Worm (Caenorhabditis elegans): ENCODE measurements around the gene R05A10.2.

- TF ChIP-seq zag-1 (tag; optimal IDR thresholded peaks at IDR 0.05) (no peak), ceh-82 (tag; optimal IDR thresholded peaks at IDR 0.05) (no peak), unc-62 (GFP tag; optimal IDR thresholded peaks at IDR 0.05) (no peak), dmd-4 (tag; optimal IDR thresholded peaks at IDR 0.05) (no peak), snpc-4 (tag; optimal IDR thresholded peaks at IDR 0.05) (no peak), fos-1 (tag; optimal IDR thresholded peaks at IDR 0.05) (no peak), ztf-11 (tag; optimal IDR thresholded peaks at IDR 0.05) (no peak), ztf-1 (GFP tag; conservative IDR thresholded peaks at IDR 0.05) (no peak), nhr-21 (tag; optimal IDR thresholded peaks at IDR 0.05) (no peak), blmp-1 (tag; optimal IDR thresholded peaks at IDR 0.05; ENCODE audit: insufficient read depth) (no peak), ceh-16 (tag; optimal IDR thresholded peaks at IDR 0.05) (no peak)
Observed at ce11 chrIV:14177058-14177457, at the start of gene R05A10.2.

Data from whole organism, L2 larva.